Worm (Caenorhabditis elegans) whole organism, L1 larva: ENCODE measurements around the gene zip-12.

Source experiments
- C34B4.2 ChIP-seq: sonication (generic microtip); optimal IDR thresholded peaks from 2 replicates; lab custom pipeline; 2017; ENCODE audit warnings: mild to moderate bottlenecking, missing genetic modification characterization, missing compliant biosample characterization
- F16B12.6 ChIP-seq: fragments of 150-350 bp; optimal IDR thresholded peaks from 2 replicates; lab custom pipeline; 2014; ENCODE audit warnings: missing biosample characterization, missing genetic modification characterization
- Y116A8C.19 ChIP-seq: sonication (generic microtip); optimal IDR thresholded peaks from 2 replicates; lab custom pipeline; 2016; ENCODE audit warnings: missing compliant biosample characterization, missing genetic modification characterization, borderline replicate concordance
- alr-1 ChIP-seq: fragments of 200-800 bp; sonication (Bioruptor generic); optimal IDR thresholded peaks from 2 replicates; lab custom pipeline; 2018; ENCODE audit warnings: borderline replicate concordance, mild to moderate bottlenecking, missing genetic modification characterization, missing compliant biosample characterization
- aly-2 ChIP-seq: fragments of 150-350 bp; optimal IDR thresholded peaks from 2 replicates; lab custom pipeline; 2014; ENCODE audit warnings: missing biosample characterization, missing genetic modification characterization
- ama-1 ChIP-seq: fragments of 150-350 bp; optimal IDR thresholded peaks from 2 replicates; lab custom pipeline; 2014
- blmp-1 ChIP-seq: fragments of 150-350 bp; optimal IDR thresholded peaks from 2 replicates; lab custom pipeline; 2014; ENCODE audit warnings: missing biosample characterization, missing genetic modification characterization
- ceh-63 ChIP-seq: fragments of 200-800 bp; sonication (Bioruptor generic); optimal IDR thresholded peaks from 2 replicates; lab custom pipeline; 2018; ENCODE audit warnings: mild to moderate bottlenecking, missing genetic modification characterization, missing compliant biosample characterization
- ceh-8 ChIP-seq: fragments of 200-800 bp; sonication (Bioruptor generic); optimal IDR thresholded peaks from 2 replicates; lab custom pipeline; 2018; ENCODE audit warnings: mild to moderate bottlenecking, missing genetic modification characterization, moderate library complexity, missing compliant biosample characterization
- ceh-82 ChIP-seq, 3 experiments: fragments of 150-350 bp in 1 of 3; sonication (generic microtip) in 2 of 3; optimal IDR thresholded peaks; 2 replicates each; lab custom pipeline; 2014 to 2017; ENCODE audit warnings: missing biosample characterization in 3 of 3, missing genetic modification characterization in 3 of 3
- dsc-1 ChIP-seq: sonication (generic microtip); optimal IDR thresholded peaks from 2 replicates; lab custom pipeline; 2016; ENCODE audit warnings: mild to moderate bottlenecking, missing genetic modification characterization, missing compliant biosample characterization
- efl-1 ChIP-seq, 4 experiments: fragments of 150-350 bp; optimal IDR thresholded peaks in 3 of 4; peaks in 1 of 4; 1 replicate in 1 of 4; 2 replicates in 3 of 4; lab custom pipeline; 2014; ENCODE audit warnings: missing biosample characterization in 2 of 4, missing genetic modification characterization in 2 of 4, missing genetic modification reagents in 2 of 4
- ets-5 ChIP-seq: fragments of 200-800 bp; sonication (Bioruptor generic); IDR thresholded peaks from 2 replicates; pipeline ENCODE4 v1.3.6; 2022; ENCODE audit warnings: missing genetic modification characterization, missing compliant biosample characterization
- fkh-10 ChIP-seq: sonication (generic microtip); optimal IDR thresholded peaks from 2 replicates; lab custom pipeline; 2017; ENCODE audit warnings: missing biosample characterization, missing genetic modification reagents, missing genetic modification characterization
- fkh-4 ChIP-seq: sonication (generic microtip); optimal IDR thresholded peaks from 2 replicates; lab custom pipeline; 2016; ENCODE audit warnings: missing compliant biosample characterization, missing genetic modification characterization, borderline replicate concordance
- fkh-8 ChIP-seq: sonication (generic microtip); optimal IDR thresholded peaks from 2 replicates; lab custom pipeline; 2016; ENCODE audit warnings: mild to moderate bottlenecking, missing genetic modification characterization, missing compliant biosample characterization
- fos-1 ChIP-seq: fragments of 150-350 bp; optimal IDR thresholded peaks from 2 replicates; lab custom pipeline; 2014; ENCODE audit warnings: missing biosample characterization, missing genetic modification characterization
- grh-1 ChIP-seq: fragments of 200-800 bp; sonication (Bioruptor generic); IDR thresholded peaks from 2 replicates; pipeline ENCODE4 v1.3.6; 2022; ENCODE audit warnings: missing genetic modification reagents, missing genetic modification characterization, missing compliant biosample characterization
- hlh-17 ChIP-seq: fragments of 200-800 bp; sonication (Bioruptor generic); optimal IDR thresholded peaks from 2 replicates; lab custom pipeline; 2018; ENCODE audit warnings: missing genetic modification characterization, mild to moderate bottlenecking, missing compliant biosample characterization, moderate library complexity, borderline replicate concordance
- hlh-4 ChIP-seq: sonication (generic microtip); optimal IDR thresholded peaks from 2 replicates; lab custom pipeline; 2016; ENCODE audit warnings: mild to moderate bottlenecking, missing genetic modification characterization, missing compliant biosample characterization
- hpl-2 ChIP-seq: fragments of 150-350 bp; optimal IDR thresholded peaks from 2 replicates; lab custom pipeline; 2014; ENCODE audit warnings: missing biosample characterization, missing genetic modification reagents, missing genetic modification characterization
- irx-1 ChIP-seq: sonication (generic microtip); optimal IDR thresholded peaks from 2 replicates; lab custom pipeline; 2016; ENCODE audit warnings: missing genetic modification characterization, missing compliant biosample characterization
- isw-1 ChIP-seq: fragments of 200-800 bp; sonication (Bioruptor generic); IDR thresholded peaks from 2 replicates; pipeline ENCODE4 v1.3.6; 2022; ENCODE audit warnings: missing genetic modification characterization, missing compliant biosample characterization
- jun-1 ChIP-seq: fragments of 150-350 bp; optimal IDR thresholded peaks from 2 replicates; lab custom pipeline; 2014; ENCODE audit warnings: missing biosample characterization, missing genetic modification reagents, missing genetic modification characterization
- lin-13 ChIP-seq: fragments of 150-350 bp; optimal IDR thresholded peaks from 2 replicates; lab custom pipeline; 2014; ENCODE audit warnings: missing biosample characterization, missing genetic modification reagents, missing genetic modification characterization
- lin-15B ChIP-seq: fragments of 150-350 bp; sonication (generic microtip); optimal IDR thresholded peaks from 3 replicates; lab custom pipeline; 2014; ENCODE audit warnings: missing biosample characterization, missing genetic modification characterization
- lin-39 ChIP-seq: fragments of 150-350 bp; optimal IDR thresholded peaks from 2 replicates; lab custom pipeline; 2014; ENCODE audit warnings: missing biosample characterization, missing genetic modification reagents, missing genetic modification characterization
- lir-3 ChIP-seq: sonication (generic microtip); optimal IDR thresholded peaks from 2 replicates; lab custom pipeline; 2016; ENCODE audit warnings: mild to moderate bottlenecking, missing genetic modification characterization, moderate library complexity, missing compliant biosample characterization; ENCODE audit not compliant: poor library complexity
- nhr-12 ChIP-seq: sonication (generic microtip); optimal IDR thresholded peaks from 2 replicates; lab custom pipeline; 2017; ENCODE audit warnings: missing biosample characterization, missing genetic modification characterization
- nhr-19 ChIP-seq: fragments of 200-800 bp; sonication (Bioruptor generic); conservative IDR thresholded peaks from 2 replicates; pipeline ENCODE4 v1.3.6; 2022; ENCODE audit warnings: missing genetic modification characterization, missing compliant biosample characterization
- nhr-20 ChIP-seq: sonication (generic microtip); optimal IDR thresholded peaks from 2 replicates; lab custom pipeline; 2016; ENCODE audit warnings: mild to moderate bottlenecking, missing genetic modification characterization, missing compliant biosample characterization
- nhr-28 ChIP-seq: fragments of 150-350 bp; optimal IDR thresholded peaks from 2 replicates; lab custom pipeline; 2014; ENCODE audit warnings: missing biosample characterization, missing genetic modification characterization
- nhr-47 ChIP-seq: sonication (generic microtip); optimal IDR thresholded peaks from 2 replicates; lab custom pipeline; 2016; ENCODE audit warnings: mild to moderate bottlenecking, missing genetic modification characterization, moderate library complexity, missing compliant biosample characterization
- nhr-76 ChIP-seq: sonication (generic microtip); optimal IDR thresholded peaks from 2 replicates; lab custom pipeline; 2017; ENCODE audit warnings: missing biosample characterization, missing genetic modification characterization
- nhr-77 ChIP-seq: fragments of 150-350 bp; optimal IDR thresholded peaks from 2 replicates; lab custom pipeline; 2014; ENCODE audit warnings: missing biosample characterization, missing genetic modification characterization
- nhr-90 ChIP-seq: sonication (generic microtip); optimal IDR thresholded peaks from 2 replicates; lab custom pipeline; 2016; ENCODE audit warnings: mild to moderate bottlenecking, missing genetic modification characterization, missing compliant biosample characterization; ENCODE audit not compliant: poor library complexity
- pag-3 ChIP-seq: sonication (generic microtip); optimal IDR thresholded peaks from 2 replicates; lab custom pipeline; 2017; ENCODE audit warnings: missing genetic modification characterization, mild to moderate bottlenecking, missing compliant biosample characterization, antibody characterized with exemption, borderline replicate concordance; ENCODE audit not compliant: insufficient read depth
- rnt-1 ChIP-seq: sonication (generic microtip); optimal IDR thresholded peaks from 2 replicates; lab custom pipeline; 2016; ENCODE audit warnings: mild to moderate bottlenecking, missing genetic modification characterization, moderate library complexity, missing compliant biosample characterization
- skn-1 ChIP-seq: fragments of 150-350 bp; optimal IDR thresholded peaks from 2 replicates; lab custom pipeline; 2014; ENCODE audit warnings: missing biosample characterization, missing genetic modification characterization
- snpc-4 ChIP-seq: fragments of 150-350 bp; optimal IDR thresholded peaks from 2 replicates; lab custom pipeline; 2014; ENCODE audit warnings: missing biosample characterization, missing genetic modification characterization
- sox-4 ChIP-seq: sonication (generic microtip); optimal IDR thresholded peaks from 2 replicates; lab custom pipeline; 2016; ENCODE audit warnings: missing genetic modification characterization, missing compliant biosample characterization
- sptf-1 ChIP-seq: fragments of 150-350 bp; optimal IDR thresholded peaks from 2 replicates; lab custom pipeline; 2014; ENCODE audit warnings: missing biosample characterization, missing genetic modification characterization
- sup-37 ChIP-seq: fragments of 200-800 bp; sonication (Bioruptor generic); optimal IDR thresholded peaks from 2 replicates; lab custom pipeline; 2018; ENCODE audit warnings: mild to moderate bottlenecking, missing genetic modification characterization, missing compliant biosample characterization
- swsn-7 ChIP-seq: sonication (generic microtip); optimal IDR thresholded peaks from 2 replicates; lab custom pipeline; 2016; ENCODE audit warnings: missing genetic modification characterization, missing compliant biosample characterization
- unc-30 ChIP-seq: sonication (generic microtip); optimal IDR thresholded peaks from 2 replicates; lab custom pipeline; 2017; ENCODE audit warnings: missing biosample characterization, missing genetic modification characterization
- unc-62 ChIP-seq: fragments of 150-350 bp; optimal IDR thresholded peaks from 2 replicates; lab custom pipeline; 2014; ENCODE audit warnings: missing biosample characterization, missing genetic modification reagents, missing genetic modification characterization
- vab-15 ChIP-seq: sonication (generic microtip); optimal IDR thresholded peaks from 2 replicates; lab custom pipeline; 2017; ENCODE audit warnings: missing genotype, mild to moderate bottlenecking, missing genetic modification characterization, missing compliant biosample characterization
- zag-1 ChIP-seq: fragments of 150-350 bp; optimal IDR thresholded peaks from 2 replicates; lab custom pipeline; 2014; ENCODE audit warnings: missing biosample characterization, missing genetic modification characterization
- zip-4 ChIP-seq: fragments of 200-800 bp; sonication (Bioruptor generic); optimal IDR thresholded peaks from 2 replicates; lab custom pipeline; 2018; ENCODE audit warnings: mild to moderate bottlenecking, missing genetic modification characterization, moderate library complexity, missing compliant biosample characterization
- ztf-4 ChIP-seq: fragments of 150-350 bp; optimal IDR thresholded peaks from 2 replicates; lab custom pipeline; 2014; ENCODE audit warnings: missing biosample characterization, missing genetic modification characterization

Gene zip-12

ce11 chrIII:12368462-12369306 lies 41.0 kb downstream of the zip-12 start, which contains the start of gene his-72 (continued):
- no peak for TF ChIP-seq ceh-63 (GFP tag; lab: Kevin White, UChicago)
- no peak for TF ChIP-seq fkh-10 (GFP tag; lab: Kevin White, UChicago)
- TF ChIP-seq fos-1 (tag; lab: Kevin White, UChicago), result no peak
- TF ChIP-seq blmp-1 (tag; lab: Kevin White, UChicago), result no peak
- TF ChIP-seq fkh-4 (tag; lab: Kevin White, UChicago), result no peak
- TF ChIP-seq C34B4.2 (tag; lab: Kevin White, UChicago), result no peak
- no peak for TF ChIP-seq aly-2 (tag; lab: Kevin White, UChicago)
- peak; percentile 51 for TF ChIP-seq rnt-1 (tag; lab: Kevin White, UChicago)
- TF ChIP-seq hlh-4 (tag; lab: Kevin White, UChicago), result no peak
- peak; percentile 67 for TF ChIP-seq ztf-4
- peak; percentile 40 for TF ChIP-seq swsn-7
- TF ChIP-seq fkh-8, result peak; percentile 68
- peak; percentile 38; the same call in 1 of the 2 replicates for TF ChIP-seq grh-1 (GFP tag; lab: Robert Waterston, UW)
- no peak for TF ChIP-seq hlh-17
- TF ChIP-seq F16B12.6 (tag; lab: Kevin White, UChicago), result peak; percentile 17
- TF ChIP-seq lin-15B (tag; lab: Kevin White, UChicago), result no peak
- no peak for TF ChIP-seq sup-37
- TF ChIP-seq zip-4 (GFP tag; lab: Kevin White, UChicago), result peak; percentile 7
- TF ChIP-seq nhr-28 (tag; lab: Kevin White, UChicago), result no peak
- TF ChIP-seq dsc-1 (tag; lab: Kevin White, UChicago), result peak; percentile 48
- no peak for TF ChIP-seq ceh-8 (GFP tag; lab: Kevin White, UChicago)
- TF ChIP-seq skn-1, result no peak
- TF ChIP-seq Y116A8C.19 (tag; lab: Kevin White, UChicago), result no peak
- no peak for TF ChIP-seq unc-30
- peak; percentile 29 for TF ChIP-seq nhr-90 (tag; lab: Kevin White, UChicago)
- TF ChIP-seq nhr-77 (tag; lab: Kevin White, UChicago), result no peak
- TF ChIP-seq ama-1 (lab: Kevin White, UChicago), result no peak
- peak; percentile 43 to 56 for TF ChIP-seq efl-1 (optimal IDR thresholded peaks at IDR 0.05; lab: Kevin White, UChicago)
- peak; percentile 54 to 89 for TF ChIP-seq efl-1 (GFP tag; optimal IDR thresholded peaks at IDR 0.05 in 1 of 2; lab: Kevin White, UChicago)
- TF ChIP-seq lir-3, result peak; percentile 13
- peak; percentile 41 for TF ChIP-seq nhr-20
- no peak for TF ChIP-seq ets-5 (GFP tag; lab: Robert Waterston, UW)
- TF ChIP-seq lin-39 (tag; lab: Kevin White, UChicago), result no peak
- no peak for TF ChIP-seq zag-1 (tag; lab: Kevin White, UChicago)
- TF ChIP-seq vab-15 (tag; lab: Kevin White, UChicago), result peak; percentile 56
- TF ChIP-seq sox-4 (tag; lab: Kevin White, UChicago), result no peak
- TF ChIP-seq snpc-4 (tag; lab: Kevin White, UChicago), result no peak
- TF ChIP-seq jun-1 (tag; lab: Kevin White, UChicago), result peak; percentile 6
- peak in 2 of 3 experiments; percentile 56 to 75 for TF ChIP-seq ceh-82 (tag; optimal IDR thresholded peaks at IDR 0.05; lab: Kevin White, UChicago)
- peak; percentile 66 for TF ChIP-seq nhr-47 (tag; lab: Kevin White, UChicago)
- TF ChIP-seq sptf-1 (tag; lab: Kevin White, UChicago), result no peak
- TF ChIP-seq hpl-2 (GFP tag; lab: Kevin White, UChicago), result no peak
- TF ChIP-seq irx-1 (tag; lab: Kevin White, UChicago), result no peak
- TF ChIP-seq isw-1, result peak; percentile 36
- no peak for TF ChIP-seq unc-62
- TF ChIP-seq nhr-76, result no peak
- TF ChIP-seq lin-13 (GFP tag; lab: Kevin White, UChicago), result peak; percentile 59
- TF ChIP-seq nhr-19, result peak; percentile 64
- TF ChIP-seq pag-3 (tag; lab: Kevin White, UChicago), result no peak
- no peak for TF ChIP-seq alr-1 (tag; lab: Kevin White, UChicago)
- no peak for TF ChIP-seq nhr-12 (tag; lab: Kevin White, UChicago)
